Fruit fly (Drosophila melanogaster) whole organism, embryonic: ENCODE measurements around the gene Cad74A.

Source experiments
- Asciz ChIP-seq: fragments of 200-800 bp; sonication (Bioruptor generic); optimal IDR thresholded peaks from 2 replicates; lab custom pipeline; 2017; ENCODE audit warnings: missing biosample characterization, mild to moderate bottlenecking, missing genetic modification characterization, missing genetic modification reagents
- Atf3 ChIP-seq: fragments of 200-800 bp; sonication (Bioruptor generic); optimal IDR thresholded peaks from 3 replicates; lab custom pipeline; 2016; ENCODE audit warnings: missing biosample characterization, missing genetic modification characterization
- Bteb2 ChIP-seq: fragments of 200-800 bp; sonication (Bioruptor generic); optimal IDR thresholded peaks from 2 replicates; lab custom pipeline; 2016; ENCODE audit warnings: missing biosample characterization, missing genetic modification characterization
- CG10543 ChIP-seq: fragments of 200-800 bp; sonication (Bioruptor generic); optimal IDR thresholded peaks from 3 replicates; lab custom pipeline; 2017; ENCODE audit warnings: missing biosample characterization, mild to moderate bottlenecking, missing genetic modification characterization, moderate library complexity
- CG14710 ChIP-seq: fragments of 200-800 bp; sonication (Bioruptor generic); optimal IDR thresholded peaks from 3 replicates; lab custom pipeline; 2019; ENCODE audit warnings: missing biosample characterization, mild to moderate bottlenecking, missing genetic modification characterization, moderate library complexity
- CG14965 ChIP-seq: fragments of 200-800 bp; sonication (Bioruptor generic); optimal IDR thresholded peaks from 2 replicates; lab custom pipeline; 2016; ENCODE audit warnings: missing biosample characterization, missing genetic modification characterization, borderline replicate concordance
- CG15011 ChIP-seq: fragments of 200-800 bp; sonication (Bioruptor generic); optimal IDR thresholded peaks from 3 replicates; lab custom pipeline; 2018; ENCODE audit warnings: missing biosample characterization, mild to moderate bottlenecking, missing genetic modification characterization
- CG16813 ChIP-seq: fragments of 200-800 bp; sonication (Bioruptor generic); IDR thresholded peaks from 3 replicates; pipeline ENCODE4 v1.3.6; 2022; ENCODE audit warnings: missing biosample characterization, missing genetic modification characterization; ENCODE audit not compliant: partially characterized antibody
- CG16815 ChIP-seq: fragments of 200-800 bp; sonication (Bioruptor generic); optimal IDR thresholded peaks from 3 replicates; lab custom pipeline; 2017; ENCODE audit warnings: missing biosample characterization, mild to moderate bottlenecking, missing genetic modification characterization
- CG17385 ChIP-seq: fragments of 200-800 bp; sonication (Bioruptor generic); optimal IDR thresholded peaks from 3 replicates; lab custom pipeline; 2018; ENCODE audit warnings: missing biosample characterization, mild to moderate bottlenecking, missing genetic modification characterization
- CG17802 ChIP-seq: fragments of 200-800 bp; sonication (Bioruptor generic); optimal IDR thresholded peaks from 2 replicates; lab custom pipeline; 2018; ENCODE audit warnings: missing biosample characterization, mild to moderate bottlenecking, missing genetic modification characterization, moderate library complexity
- CG18619 ChIP-seq: fragments of 200-800 bp; sonication (Bioruptor generic); optimal IDR thresholded peaks from 3 replicates; lab custom pipeline; 2017; ENCODE audit warnings: missing biosample characterization, mild to moderate bottlenecking, missing genetic modification characterization
- CG2129 ChIP-seq: fragments of 200-800 bp; sonication (Bioruptor generic); IDR thresholded peaks from 2 replicates; pipeline ENCODE4 v1.3.6; 2022; ENCODE audit warnings: missing biosample characterization, missing genetic modification characterization; ENCODE audit not compliant: partially characterized antibody
- CG30431 ChIP-seq: fragments of 200-800 bp; sonication (Bioruptor generic); optimal IDR thresholded peaks from 2 replicates; lab custom pipeline; 2017; ENCODE audit warnings: missing biosample characterization, missing genetic modification characterization
- CG3281 ChIP-seq: fragments of 200-800 bp; sonication (Bioruptor generic); optimal IDR thresholded peaks from 3 replicates; lab custom pipeline; 2017; ENCODE audit warnings: missing biosample characterization, mild to moderate bottlenecking, missing genetic modification characterization
- CG4282 ChIP-seq: fragments of 200-800 bp; sonication (Bioruptor generic); optimal IDR thresholded peaks from 2 replicates; lab custom pipeline; 2016; ENCODE audit warnings: missing biosample characterization, missing genetic modification characterization
- CG4328 ChIP-seq: fragments of 200-800 bp; sonication (Bioruptor generic); optimal IDR thresholded peaks from 3 replicates; lab custom pipeline; 2017; ENCODE audit warnings: missing biosample characterization, missing genetic modification reagents, missing genetic modification characterization
- CG43689 ChIP-seq: fragments of 200-800 bp; sonication (Bioruptor generic); IDR thresholded peaks from 2 replicates; pipeline ENCODE4 v1.3.6; 2022; ENCODE audit warnings: missing biosample characterization, missing genetic modification characterization
- CG4707 ChIP-seq: fragments of 200-800 bp; sonication (Bioruptor generic); optimal IDR thresholded peaks from 2 replicates; lab custom pipeline; 2018; ENCODE audit warnings: missing biosample characterization, mild to moderate bottlenecking, missing genetic modification characterization, moderate library complexity
- CG4820 ChIP-seq: fragments of 200-800 bp; sonication (Bioruptor generic); optimal IDR thresholded peaks from 3 replicates; lab custom pipeline; 2016; ENCODE audit warnings: missing biosample characterization, missing genetic modification characterization
- CG5953 ChIP-seq: fragments of 200-800 bp; sonication (Bioruptor generic); IDR thresholded peaks from 2 replicates; pipeline ENCODE4 v1.3.6; 2022; ENCODE audit warnings: missing biosample characterization, missing genetic modification characterization
- CG7963 ChIP-seq: fragments of 200-800 bp; sonication (Bioruptor generic); IDR thresholded peaks from 3 replicates; pipeline ENCODE4 v1.3.6; 2022; ENCODE audit warnings: missing biosample characterization, missing genetic modification characterization; ENCODE audit not compliant: partially characterized antibody
- CG8290 ChIP-seq, 3 experiments: fragments of 200-800 bp; sonication (Bioruptor generic); optimal IDR thresholded peaks; 2 replicates each; lab custom pipeline; 2016 to 2019; ENCODE audit warnings: missing biosample characterization in 3 of 3, missing genetic modification characterization in 3 of 3, mild to moderate bottlenecking in 2 of 3, moderate library complexity in 1 of 3
- CG8765 ChIP-seq: fragments of 200-800 bp; sonication (Bioruptor generic); IDR thresholded peaks from 2 replicates; pipeline ENCODE4 v1.3.6; 2022; ENCODE audit warnings: missing biosample characterization, missing genetic modification characterization
- CG8944 ChIP-seq: fragments of 200-800 bp; sonication (Bioruptor generic); optimal IDR thresholded peaks from 3 replicates; lab custom pipeline; 2016; ENCODE audit warnings: missing biosample characterization, missing genetic modification characterization
- H2.0 ChIP-seq: fragments of 200-800 bp; sonication (Bioruptor generic); IDR thresholded peaks from 2 replicates; pipeline ENCODE4 v1.3.6; 2022; ENCODE audit warnings: missing biosample characterization, missing genetic modification characterization
- Hmx ChIP-seq: fragments of 200-800 bp; sonication (Bioruptor generic); optimal IDR thresholded peaks from 2 replicates; lab custom pipeline; 2016; ENCODE audit warnings: missing biosample characterization, missing genetic modification characterization
- Max ChIP-seq: fragments of 200-800 bp; sonication (Bioruptor generic); optimal IDR thresholded peaks from 2 replicates; lab custom pipeline; 2016; ENCODE audit warnings: missing biosample characterization, mild to moderate bottlenecking, missing genetic modification characterization
- Nf-YC ChIP-seq: fragments of 200-800 bp; optimal IDR thresholded peaks from 3 replicates; lab custom pipeline; 2019; ENCODE audit warnings: missing biosample characterization, mild to moderate bottlenecking, missing genetic modification characterization, moderate library complexity
- Ravus ChIP-seq: fragments of 200-800 bp; sonication (Bioruptor generic); IDR thresholded peaks from 2 replicates; pipeline ENCODE4 v1.3.6; 2022; ENCODE audit warnings: missing biosample characterization, missing genetic modification characterization
- Rx ChIP-seq: fragments of 200-800 bp; sonication (Bioruptor generic); IDR thresholded peaks from 2 replicates; pipeline ENCODE4 v1.3.6; 2022; ENCODE audit warnings: missing biosample characterization, missing genetic modification characterization
- Sry-β ChIP-seq: fragments of 200-800 bp; sonication (Bioruptor generic); optimal IDR thresholded peaks from 2 replicates; lab custom pipeline; 2018; ENCODE audit warnings: missing biosample characterization, mild to moderate bottlenecking, missing genetic modification characterization, moderate library complexity
- Sry-δ ChIP-seq: fragments of 200-800 bp; sonication (Bioruptor generic); optimal IDR thresholded peaks from 2 replicates; lab custom pipeline; 2016; ENCODE audit warnings: missing biosample characterization, missing genetic modification characterization
- ara ChIP-seq: fragments of 200-800 bp; sonication (Bioruptor generic); IDR thresholded peaks from 2 replicates; pipeline ENCODE4 v1.3.6; 2022; ENCODE audit warnings: missing biosample characterization, missing genetic modification characterization
- ash1 ChIP-seq: fragments of 200-800 bp; sonication (Bioruptor generic); optimal IDR thresholded peaks from 2 replicates; lab custom pipeline; 2018; ENCODE audit warnings: missing biosample characterization, mild to moderate bottlenecking, missing genetic modification characterization
- btn ChIP-seq: fragments of 200-800 bp; sonication (Bioruptor generic); optimal IDR thresholded peaks from 2 replicates; lab custom pipeline; 2016; ENCODE audit warnings: missing biosample characterization, missing genetic modification characterization
- chm ChIP-seq: fragments of 200-800 bp; sonication (Bioruptor generic); IDR thresholded peaks from 2 replicates; pipeline ENCODE4 v1.3.6; 2022; ENCODE audit warnings: missing biosample characterization, missing genetic modification characterization
- crc ChIP-seq: fragments of 200-800 bp; sonication (Bioruptor generic); optimal IDR thresholded peaks from 2 replicates; lab custom pipeline; 2016; ENCODE audit warnings: missing biosample characterization, missing genetic modification characterization
- fd102C ChIP-seq: fragments of 200-800 bp; sonication (Bioruptor generic); optimal IDR thresholded peaks from 2 replicates; lab custom pipeline; 2018; ENCODE audit warnings: missing biosample characterization, mild to moderate bottlenecking, missing genetic modification characterization, moderate library complexity
- fd3F ChIP-seq: fragments of 200-800 bp; sonication (Bioruptor generic); optimal IDR thresholded peaks from 2 replicates; lab custom pipeline; 2018; ENCODE audit warnings: missing biosample characterization, mild to moderate bottlenecking, missing genetic modification characterization, moderate library complexity
- gcm2 ChIP-seq: fragments of 200-800 bp; sonication (Bioruptor generic); optimal IDR thresholded peaks from 2 replicates; lab custom pipeline; 2016; ENCODE audit warnings: missing biosample characterization, missing genetic modification characterization
- gsb ChIP-seq: fragments of 200-800 bp; sonication (Bioruptor generic); IDR thresholded peaks from 2 replicates; pipeline ENCODE4 v1.3.6; 2022; ENCODE audit warnings: missing biosample characterization, missing genetic modification characterization
- hbn ChIP-seq: fragments of 200-800 bp; sonication (Bioruptor generic); IDR thresholded peaks from 2 replicates; pipeline ENCODE4 v1.3.6; 2022; ENCODE audit warnings: missing biosample characterization, missing genetic modification characterization; ENCODE audit not compliant: partially characterized antibody
- her ChIP-seq: fragments of 200-800 bp; sonication (Bioruptor generic); optimal IDR thresholded peaks from 2 replicates; lab custom pipeline; 2016; ENCODE audit warnings: missing biosample characterization, missing genetic modification characterization
- ind ChIP-seq: fragments of 200-800 bp; sonication (Bioruptor generic); optimal IDR thresholded peaks from 3 replicates; lab custom pipeline; 2016; ENCODE audit warnings: missing biosample characterization, missing genetic modification characterization
- mam ChIP-seq: fragments of 200-800 bp; sonication (Bioruptor generic); optimal IDR thresholded peaks from 3 replicates; lab custom pipeline; 2016; ENCODE audit warnings: missing biosample characterization, missing genetic modification characterization
- org-1 ChIP-seq: fragments of 200-800 bp; sonication (Bioruptor generic); optimal IDR thresholded peaks from 2 replicates; lab custom pipeline; 2017; ENCODE audit warnings: missing biosample characterization, missing genetic modification characterization
- sens ChIP-seq: fragments of 200-800 bp; sonication (Bioruptor generic); peaks from one replicate; lab custom pipeline; 2016; ENCODE audit warnings: missing biosample characterization, missing genetic modification characterization
- tup ChIP-seq: fragments of 200-800 bp; sonication (Bioruptor generic); optimal IDR thresholded peaks from 2 replicates; lab custom pipeline; 2016; ENCODE audit warnings: missing biosample characterization, mild to moderate bottlenecking, missing genetic modification characterization, moderate library complexity
- vfl ChIP-seq: fragments of 200-800 bp; sonication (Bioruptor generic); optimal IDR thresholded peaks from 2 replicates; lab custom pipeline; 2016; ENCODE audit warnings: missing biosample characterization, missing genetic modification characterization
- z ChIP-seq: fragments of 200-800 bp; sonication (Bioruptor generic); IDR thresholded peaks from 3 replicates; pipeline ENCODE4 v1.3.6; 2022; ENCODE audit warnings: missing biosample characterization, missing genetic modification characterization

Cad74A gene

DNA sequence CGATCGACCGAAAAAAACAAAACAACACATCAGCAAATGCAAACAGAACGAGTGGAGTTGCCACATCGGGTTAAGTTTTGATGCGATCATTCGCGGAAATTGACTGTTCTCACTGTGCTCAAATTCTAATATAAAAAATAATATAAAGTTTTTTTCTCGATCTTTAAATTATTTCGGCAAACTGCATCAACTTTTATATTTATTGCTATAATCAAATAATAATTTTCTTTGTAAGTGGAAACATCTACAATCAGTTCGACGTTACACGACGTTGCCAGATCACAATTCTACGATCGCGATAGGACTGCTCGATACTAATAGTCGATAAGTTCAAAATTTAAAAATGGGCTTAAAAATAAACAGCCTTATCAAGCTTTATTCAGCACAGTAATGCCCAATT is 49.4 kb upstream of the Cad74A start, which contains the start of gene Gorab (continued):
- TF ChIP-seq org-1 (GFP tag; lab: Kevin White, UChicago) (peak; percentile 16), CG43689 (GFP tag; lab: Robert Waterston, UW) (peak; percentile 83), mam (GFP tag; lab: Kevin White, UChicago) (peak; percentile 89), her (GFP tag; lab: Kevin White, UChicago) (no peak), fd3F (GFP tag; lab: Kevin White, UChicago) (peak; percentile 86), Hmx (peak; percentile 58), btn (GFP tag; lab: Kevin White, UChicago) (peak; percentile 8), CG7963 (GFP tag; lab: Robert Waterston, UW) (no peak), Max (GFP tag; lab: Kevin White, UChicago) (peak; percentile 87), gsb (GFP tag; lab: Robert Waterston, UW) (peak; percentile 78), Bteb2 (peak; percentile 84), Asciz (peak; percentile 66), sens (peak; percentile 96), tup (GFP tag; lab: Kevin White, UChicago) (peak; percentile 77), CG8944 (GFP tag; lab: Kevin White, UChicago) (peak; percentile 76), CG18619 (GFP tag; lab: Kevin White, UChicago) (peak; percentile 74), CG3281 (GFP tag; lab: Kevin White, UChicago) (peak; percentile 67), CG14710 (tag; lab: Kevin White, UChicago) (peak; percentile 94), CG14965 (GFP tag; lab: Kevin White, UChicago) (no peak), Atf3 (peak; percentile 83), ara (GFP tag; lab: Robert Waterston, UW) (peak; percentile 93), Rx (peak; percentile 90), CG17802 (peak; percentile 91), CG8765 (peak; percentile 94), Sry-δ (GFP tag; lab: Kevin White, UChicago) (peak; percentile 61), CG8290 (GFP tag; optimal IDR thresholded peaks at IDR 0.05; lab: Kevin White, UChicago) (peak; percentile 85), CG8290 (tag; optimal IDR thresholded peaks at IDR 0.05; lab: Kevin White, UChicago) (peak in 1 of 2 experiments; percentile 57), ind (GFP tag; lab: Kevin White, UChicago) (peak; percentile 93), Sry-β (peak; percentile 11), Ravus (GFP tag; lab: Robert Waterston, UW) (peak; percentile 79), CG16813 (GFP tag; lab: Robert Waterston, UW) (peak; percentile 48; the same call in 2 of the 3 replicates), Nf-YC (tag; lab: Kevin White, UChicago) (peak; percentile 67), hbn (peak; percentile 57), gcm2 (GFP tag; lab: Kevin White, UChicago) (peak; percentile 45), CG10543 (GFP tag; lab: Kevin White, UChicago) (peak; percentile 61), chm (GFP tag; lab: Robert Waterston, UW) (peak; percentile 89), CG4707 (GFP tag; lab: Kevin White, UChicago) (peak; percentile 44), CG15011 (peak; percentile 60), CG4328 (peak; percentile 46), CG5953 (GFP tag; lab: Robert Waterston, UW) (peak; percentile 84), CG4282 (GFP tag; lab: Kevin White, UChicago) (peak; percentile 46), CG30431 (GFP tag; lab: Kevin White, UChicago) (peak; percentile 87), CG4820 (peak; percentile 86), CG17385 (peak; percentile 68), H2.0 (GFP tag; lab: Robert Waterston, UW) (peak; percentile 95), vfl (GFP tag; lab: Kevin White, UChicago) (peak; percentile 25), z (no peak), crc (GFP tag; lab: Kevin White, UChicago) (no peak), CG16815 (GFP tag; lab: Kevin White, UChicago) (peak; percentile 90), ash1 (no peak), CG2129 (GFP tag; lab: Robert Waterston, UW) (no peak), fd102C (GFP tag; lab: Kevin White, UChicago) (no peak)
